Worm (Caenorhabditis elegans): ENCODE measurements around the gene best-5.

The best-5 gene

DNA sequence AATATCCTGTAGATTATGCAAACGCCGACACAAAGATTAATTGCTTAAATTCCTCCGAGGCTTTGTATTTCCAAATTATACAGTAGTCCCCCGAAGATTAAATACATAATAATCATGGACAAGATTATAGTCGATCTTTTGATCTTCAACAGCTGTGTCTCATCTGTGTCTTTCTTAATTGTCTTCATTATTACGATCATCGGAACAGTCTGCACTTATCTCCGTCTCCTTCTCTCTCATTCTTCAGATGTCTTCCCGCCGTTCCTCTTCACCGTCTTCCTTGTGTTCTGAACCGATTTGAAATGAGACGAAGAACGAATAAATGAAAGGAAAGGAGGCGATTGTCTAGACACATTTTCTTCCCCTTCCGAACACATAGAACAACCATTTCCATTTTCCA, 28.9 kb downstream of the best-5 start:
- TF ChIP-seq lin-1 (GFP tag; IDR thresholded peaks at IDR 0.05) (no peak), nhr-48 (tag; optimal IDR thresholded peaks at IDR 0.05) (peak; percentile 59), ZK546.5 (tag; optimal IDR thresholded peaks at IDR 0.05) (no peak)

DNA sequence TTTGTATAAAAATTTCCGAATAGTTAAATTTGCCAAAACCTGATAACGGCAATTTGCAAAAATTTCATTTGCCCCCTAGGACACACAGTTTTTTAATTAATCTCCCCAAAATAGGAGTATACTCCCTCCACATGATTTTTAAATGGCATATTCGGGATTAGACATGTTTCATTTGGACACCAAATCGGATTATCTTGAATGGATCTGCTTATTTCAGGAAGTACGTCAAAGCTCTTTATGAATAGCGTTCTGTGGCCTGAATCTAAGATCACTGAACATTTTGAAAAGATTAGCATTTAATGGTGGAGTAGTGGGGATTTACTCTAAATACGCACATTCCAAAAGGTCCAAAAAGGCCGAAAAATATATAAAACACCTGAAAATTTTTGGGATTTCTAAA, 31.5 kb downstream of the best-5 start:
- TF ChIP-seq mxl-2 (GFP tag; conservative IDR thresholded peaks at IDR 0.05) (no peak), ceh-62 (tag; optimal IDR thresholded peaks at IDR 0.05) (no peak), ceh-44 (GFP tag; IDR thresholded peaks at IDR 0.05) (no peak)

DNA sequence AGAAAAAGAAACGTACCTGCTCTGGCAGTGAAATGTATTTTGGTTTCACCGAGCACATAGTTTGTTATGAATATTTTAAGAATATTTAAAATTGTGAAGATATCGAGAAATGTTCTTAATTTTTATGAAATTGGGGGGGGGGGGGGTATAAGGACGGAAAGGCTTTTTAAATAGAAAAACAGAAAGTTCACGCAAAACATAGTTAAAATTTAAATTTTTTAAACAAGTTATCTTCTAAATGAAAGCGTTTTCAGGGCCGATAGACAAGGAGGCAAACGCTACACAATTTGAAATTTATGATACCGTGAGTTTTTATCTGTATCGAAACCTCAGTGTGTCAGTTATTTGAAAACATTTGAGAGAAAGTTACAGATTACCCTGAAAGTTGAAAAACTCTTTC, 34.3 kb downstream of the best-5 start, which contains the start of gene C15H7.4:
C15H7.4 (minus strand) TSS at position 101 of the 400 bp plus-strand sequence.
- TF ChIP-seq nhr-48 (tag; optimal IDR thresholded peaks at IDR 0.05): no peak

ce11 chrIII:9651871-9652270, 38.2 kb downstream of the best-5 start, which contains the start of gene C15H7.3:
TSS of gene C15H7.3 (minus strand) at chrIII:9651971.
- TF ChIP-seq mep-1 (tag; optimal IDR thresholded peaks at IDR 0.05) (no peak), lsy-2 (tag; optimal IDR thresholded peaks at IDR 0.05) (no peak), sdz-12 (GFP tag; optimal IDR thresholded peaks at IDR 0.05) (no peak), zip-2 (tag; optimal IDR thresholded peaks at IDR 0.05) (no peak), dmd-9 (GFP tag; IDR thresholded peaks at IDR 0.05) (no peak), vab-7 (GFP tag; IDR thresholded peaks at IDR 0.05) (no peak), Y75B8A.6 (GFP tag; IDR thresholded peaks at IDR 0.05) (no peak), ceh-62 (tag; optimal IDR thresholded peaks at IDR 0.05) (no peak), F10B5.3 (tag; optimal IDR thresholded peaks at IDR 0.05) (no peak), arid-1 (GFP tag; conservative IDR thresholded peaks at IDR 0.05) (no peak), nhr-28 (tag; optimal IDR thresholded peaks at IDR 0.05) (no peak), snpc-1.2 (GFP tag; IDR thresholded peaks at IDR 0.05) (no peak), nhr-41 (GFP tag; IDR thresholded peaks at IDR 0.05) (no peak), lim-7 (GFP tag; IDR thresholded peaks at IDR 0.05) (no peak)

DNA sequence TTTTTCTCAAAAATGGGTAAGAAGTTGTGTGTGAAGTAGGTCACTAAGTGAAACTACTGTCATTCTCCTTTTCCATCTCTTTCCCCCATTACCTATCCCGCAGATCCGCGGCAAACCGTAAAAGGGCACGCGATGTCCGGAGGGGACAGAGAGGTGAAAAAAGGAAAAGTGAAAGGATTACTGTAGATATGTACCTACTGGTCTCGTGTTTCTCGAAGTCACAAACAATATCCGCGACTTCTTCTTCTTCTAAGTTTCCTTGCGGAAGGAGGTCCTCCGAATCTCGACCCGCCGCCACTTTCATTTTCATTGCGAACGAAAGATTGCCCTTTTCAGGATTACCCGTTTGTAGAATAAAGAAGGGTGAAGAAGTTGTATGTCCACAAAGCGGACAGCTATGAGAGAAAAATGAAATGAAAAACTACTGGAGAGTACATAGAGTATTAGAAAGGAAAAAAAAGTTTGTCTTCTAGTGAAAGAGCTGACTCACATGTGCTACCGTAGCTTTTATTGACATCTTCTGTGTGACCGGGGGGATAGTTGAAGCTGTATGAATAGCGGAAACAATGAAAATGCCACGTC, 43.5 kb downstream of the best-5 start:
- no peak for TF ChIP-seq duxl-1 (tag; optimal IDR thresholded peaks at IDR 0.05; ENCODE audit: poor library complexity)
- peak; percentile 21 for TF ChIP-seq hlh-11 (tag; optimal IDR thresholded peaks at IDR 0.05)
- TF ChIP-seq nhr-28 (tag; optimal IDR thresholded peaks at IDR 0.05): peak; percentile 53
- TF ChIP-seq mdl-1 (tag; optimal IDR thresholded peaks at IDR 0.05): peak in 1 of 2 experiments; percentile 19
- no peak for TF ChIP-seq daf-19 (GFP tag; conservative IDR thresholded peaks at IDR 0.05)
- peak; percentile 43 for TF ChIP-seq hlh-30 (tag; optimal IDR thresholded peaks at IDR 0.05; ENCODE audit: insufficient read depth)
- peak in 1 of 2 experiments; percentile 93 for TF ChIP-seq unc-62 (GFP tag; optimal IDR thresholded peaks at IDR 0.05 in 1 of 2)
- no peak for TF ChIP-seq unc-62 (tag; optimal IDR thresholded peaks at IDR 0.05)
- TF ChIP-seq dmd-8 (GFP tag; IDR thresholded peaks at IDR 0.05): no peak
- no peak for TF ChIP-seq ceh-28 (tag; optimal IDR thresholded peaks at IDR 0.05)
- peak; percentile 34 for TF ChIP-seq mxl-3 (GFP tag; optimal IDR thresholded peaks at IDR 0.05)
- no peak for TF ChIP-seq daf-16 (GFP tag; optimal IDR thresholded peaks at IDR 0.05)
- TF ChIP-seq daf-16 (tag; optimal IDR thresholded peaks at IDR 0.05): no peak
- TF ChIP-seq aha-1 (tag): peak; percentile 23

DNA sequence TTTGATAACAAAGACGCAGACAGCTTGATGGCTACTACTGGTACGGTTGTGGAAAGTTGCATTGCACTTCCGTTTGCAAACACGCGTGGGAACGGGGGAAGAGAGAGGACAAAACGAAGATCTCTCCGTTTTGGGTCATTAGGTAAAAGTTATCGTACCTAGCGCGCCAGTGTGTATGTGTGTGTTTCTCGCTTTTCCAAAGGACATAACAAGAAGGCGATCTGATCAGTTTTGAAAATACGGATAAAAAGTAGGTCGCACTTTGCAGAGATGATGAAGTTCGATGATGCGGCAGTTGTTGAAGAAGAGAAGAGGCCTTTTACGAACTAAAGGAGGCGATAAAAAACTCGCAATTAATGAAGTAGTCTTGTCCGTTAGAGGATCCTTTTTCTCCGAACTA, 45.0 kb downstream of the best-5 start:
- peak; percentile 4 for TF ChIP-seq nhr-28 (tag; optimal IDR thresholded peaks at IDR 0.05)
- TF ChIP-seq ceh-82 (tag; optimal IDR thresholded peaks at IDR 0.05): no peak
- no peak for TF ChIP-seq hlh-11 (tag; optimal IDR thresholded peaks at IDR 0.05)
